Worm (Caenorhabditis elegans): ENCODE results near the gene C33D9.3.

- TF ChIP-seq unc-62 (GFP tag; optimal IDR thresholded peaks at IDR 0.05) (no peak), fkh-8 (tag; optimal IDR thresholded peaks at IDR 0.05) (no peak), skn-1 (tag; optimal IDR thresholded peaks at IDR 0.05) (no peak), dpl-1 (GFP tag; optimal IDR thresholded peaks at IDR 0.05) (no peak), aly-2 (tag; optimal IDR thresholded peaks at IDR 0.05) (no peak), hpl-2 (GFP tag; optimal IDR thresholded peaks at IDR 0.05) (no peak), nhr-237 (tag; optimal IDR thresholded peaks at IDR 0.05) (no peak), egl-13 (tag; optimal IDR thresholded peaks at IDR 0.05) (no peak), lin-14 (GFP tag; optimal IDR thresholded peaks at IDR 0.05) (no peak), nhr-12 (tag; optimal IDR thresholded peaks at IDR 0.05) (no peak), swsn-7 (tag; optimal IDR thresholded peaks at IDR 0.05) (no peak)
Observed at ce11 chrIV:8769539-8769938, 23.2 kb downstream of the C33D9.3 start, which contains the start of gene F20C5.5.
